Fruit fly (Drosophila melanogaster) S2 (cell line): ENCODE measurements around the gene CG13124.

Source experiments
- CG8478 ChIP-seq: fragments of >200 bp; optimal IDR thresholded peaks from 2 replicates; lab custom pipeline; 2018
- CTCF ChIP-seq, 2 experiments: fragments of >200 bp; optimal IDR thresholded peaks; 2 replicates each; lab custom pipeline; 2018

DNA sequence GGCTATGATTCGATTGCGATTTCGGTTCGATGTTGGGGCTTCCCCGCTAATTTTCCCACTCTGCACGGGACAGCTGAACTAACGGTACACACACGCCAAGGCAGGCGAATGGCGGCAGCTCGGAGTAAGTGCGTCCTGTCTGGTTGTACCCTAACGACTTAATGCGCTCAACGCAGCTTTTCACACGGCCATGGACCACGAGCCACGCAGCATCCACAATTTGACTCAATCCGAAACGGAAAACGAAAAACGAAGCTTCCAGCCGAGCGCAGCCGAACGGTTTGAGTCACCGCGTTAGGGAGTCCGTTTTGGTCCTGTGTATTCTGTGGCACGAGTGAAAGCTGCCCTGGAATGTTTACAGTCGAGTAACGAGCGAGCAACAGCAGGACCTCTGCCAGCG is 22.3 kb downstream of the CG13124 start, which contains the start of gene nAChRalpha6:
- no peak for TF ChIP-seq CTCF (optimal IDR thresholded peaks at IDR 0.05; lab: Kevin White, UChicago)
- TF ChIP-seq CG8478 (lab: Kevin White, UChicago), result no peak
